Fruit fly (Drosophila melanogaster) whole organism, embryonic: ENCODE data around the gene CG7342.

Experiments
- Atf3 ChIP-seq: fragments of 200-800 bp; sonication (Bioruptor generic); optimal IDR thresholded peaks from 3 replicates; lab custom pipeline; 2016; ENCODE audit warnings: missing biosample characterization, missing genetic modification characterization
- CG11695 ChIP-seq: fragments of 200-800 bp; sonication (Bioruptor generic); IDR thresholded peaks from 3 replicates; pipeline ENCODE4 v1.3.6; 2022; ENCODE audit warnings: missing biosample characterization, missing genetic modification characterization
- CG11696 ChIP-seq: fragments of 200-800 bp; sonication (Bioruptor generic); IDR thresholded peaks from 2 replicates; pipeline ENCODE4 v1.3.6; 2022; ENCODE audit warnings: missing biosample characterization, missing genetic modification characterization
- CG1233 ChIP-seq: fragments of 200-800 bp; sonication (Bioruptor generic); optimal IDR thresholded peaks from 4 replicates; lab custom pipeline; 2018; ENCODE audit warnings: missing biosample characterization, mild to moderate bottlenecking, missing genetic modification characterization
- CG12391 ChIP-seq: fragments of 200-800 bp; sonication (Bioruptor generic); optimal IDR thresholded peaks from 3 replicates; lab custom pipeline; 2018; ENCODE audit warnings: missing biosample characterization, mild to moderate bottlenecking, missing genetic modification characterization, moderate library complexity
- CG12659 ChIP-seq: fragments of 200-800 bp; sonication (Bioruptor generic); optimal IDR thresholded peaks from 3 replicates; lab custom pipeline; 2017; ENCODE audit warnings: mild to moderate bottlenecking, missing biosample characterization, missing genetic modification reagents, missing genetic modification characterization
- CG13424 ChIP-seq: fragments of 200-800 bp; sonication (Bioruptor generic); optimal IDR thresholded peaks from 2 replicates; lab custom pipeline; 2019; ENCODE audit warnings: missing biosample characterization, mild to moderate bottlenecking, missing genetic modification characterization, moderate library complexity
- CG14050 ChIP-seq: fragments of 200-800 bp; sonication (Bioruptor generic); IDR thresholded peaks from 3 replicates; pipeline ENCODE4 v1.3.6; 2022; ENCODE audit warnings: missing biosample characterization, missing genetic modification characterization
- CG16863 ChIP-seq: fragments of 200-800 bp; sonication (Bioruptor generic); optimal IDR thresholded peaks from 3 replicates; lab custom pipeline; 2016; ENCODE audit warnings: missing biosample characterization, missing genetic modification characterization
- CG18599 ChIP-seq: fragments of 200-800 bp; sonication (Bioruptor generic); optimal IDR thresholded peaks from 3 replicates; lab custom pipeline; 2017; ENCODE audit warnings: missing biosample characterization, missing genetic modification characterization, mild to moderate bottlenecking, moderate library complexity, missing genetic modification reagents
- CG2116 ChIP-seq: fragments of 200-800 bp; sonication (Bioruptor generic); optimal IDR thresholded peaks from 3 replicates; lab custom pipeline; 2018; ENCODE audit warnings: missing biosample characterization, mild to moderate bottlenecking, missing genetic modification characterization
- CG2875 ChIP-seq: fragments of 200-800 bp; sonication (Bioruptor generic); optimal IDR thresholded peaks from 2 replicates; lab custom pipeline; 2017; ENCODE audit warnings: missing biosample characterization, mild to moderate bottlenecking, missing genetic modification characterization, missing genetic modification reagents
- CG3847 ChIP-seq: fragments of 200-800 bp; sonication (Bioruptor generic); IDR thresholded peaks from 2 replicates; pipeline ENCODE4 v1.3.6; 2022; ENCODE audit warnings: missing biosample characterization, missing genetic modification characterization
- CG4404 ChIP-seq: fragments of 200-800 bp; sonication (Bioruptor generic); IDR thresholded peaks from 2 replicates; pipeline ENCODE4 v1.3.6; 2022; ENCODE audit warnings: missing biosample characterization, missing genetic modification characterization
- CG4617 ChIP-seq: fragments of 200-800 bp; sonication (Bioruptor generic); optimal IDR thresholded peaks from 3 replicates; lab custom pipeline; 2016; ENCODE audit warnings: missing biosample characterization, missing genetic modification characterization, borderline replicate concordance
- CHES-1-like ChIP-seq: fragments of 200-800 bp; sonication (Bioruptor generic); optimal IDR thresholded peaks from 2 replicates; lab custom pipeline; 2016; ENCODE audit warnings: missing biosample characterization, missing genetic modification characterization
- CrebB ChIP-seq: fragments of 200-800 bp; sonication (Bioruptor generic); optimal IDR thresholded peaks from 3 replicates; lab custom pipeline; 2018; ENCODE audit warnings: missing biosample characterization, mild to moderate bottlenecking, missing genetic modification characterization
- Dbx ChIP-seq: fragments of 200-800 bp; sonication (Bioruptor generic); IDR thresholded peaks from 3 replicates; pipeline ENCODE4 v1.3.6; 2022; ENCODE audit warnings: missing biosample characterization, missing genetic modification characterization
- Dfd ChIP-seq, 2 experiments: fragments of >200 bp; optimal IDR thresholded peaks; 2 replicates each; lab custom pipeline; 2017; ENCODE audit warnings: missing biosample characterization in 2 of 2, missing genetic modification characterization in 2 of 2
- Dip3 ChIP-seq: fragments of 200-800 bp; sonication (Bioruptor generic); optimal IDR thresholded peaks from 3 replicates; lab custom pipeline; 2016; ENCODE audit warnings: missing biosample characterization, missing genetic modification characterization
- ERR ChIP-seq: fragments of 200-800 bp; sonication (Bioruptor generic); optimal IDR thresholded peaks from 2 replicates; lab custom pipeline; 2016; ENCODE audit warnings: missing biosample characterization, missing genetic modification characterization
- Elba2 ChIP-seq: fragments of 200-800 bp; sonication (Bioruptor generic); optimal IDR thresholded peaks from 3 replicates; lab custom pipeline; 2016; ENCODE audit warnings: missing biosample characterization, missing genetic modification characterization
- Gug ChIP-seq: fragments of 200-800 bp; sonication (Bioruptor generic); IDR thresholded peaks from 4 replicates; pipeline ENCODE4 v1.3.6; 2022; ENCODE audit warnings: missing biosample characterization, missing genetic modification characterization
- Hey ChIP-seq: fragments of 200-800 bp; sonication (Bioruptor generic); optimal IDR thresholded peaks from 3 replicates; lab custom pipeline; 2018; ENCODE audit warnings: missing biosample characterization, mild to moderate bottlenecking, missing genetic modification characterization
- Hmx ChIP-seq: fragments of 200-800 bp; sonication (Bioruptor generic); optimal IDR thresholded peaks from 2 replicates; lab custom pipeline; 2016; ENCODE audit warnings: missing biosample characterization, missing genetic modification characterization
- MTF-1 ChIP-seq: fragments of 200-800 bp; sonication (Bioruptor generic); optimal IDR thresholded peaks from 2 replicates; lab custom pipeline; 2018; ENCODE audit warnings: missing biosample characterization, mild to moderate bottlenecking, missing genetic modification characterization, borderline replicate concordance
- PHDP ChIP-seq: fragments of 200-800 bp; sonication (Bioruptor generic); optimal IDR thresholded peaks from 3 replicates; lab custom pipeline; 2018; ENCODE audit warnings: missing biosample characterization, mild to moderate bottlenecking, missing genetic modification characterization, moderate library complexity
- Pdp1 ChIP-seq, 2 experiments: fragments of 200-800 bp; sonication (Bioruptor generic); optimal IDR thresholded peaks; 3 replicates each; lab custom pipeline; 2016; ENCODE audit warnings: missing biosample characterization in 2 of 2, missing genetic modification characterization in 2 of 2, mild to moderate bottlenecking in 1 of 2, moderate library complexity in 1 of 2
- Usf ChIP-seq: fragments of 200-800 bp; sonication (Bioruptor generic); optimal IDR thresholded peaks from 2 replicates; lab custom pipeline; 2017; ENCODE audit warnings: missing genotype, missing biosample characterization, missing genetic modification characterization
- YL-1 ChIP-seq: fragments of 200-800 bp; sonication (Bioruptor generic); optimal IDR thresholded peaks from 3 replicates; lab custom pipeline; 2017; ENCODE audit warnings: missing biosample characterization, mild to moderate bottlenecking, missing genetic modification characterization
- caup ChIP-seq: fragments of 200-800 bp; sonication (Bioruptor generic); optimal IDR thresholded peaks from 3 replicates; lab custom pipeline; 2017; ENCODE audit warnings: missing biosample characterization, mild to moderate bottlenecking, missing genetic modification characterization, moderate library complexity; ENCODE audit not compliant: severe bottlenecking
- exex ChIP-seq: fragments of 200-800 bp; sonication (Bioruptor generic); optimal IDR thresholded peaks from 4 replicates; lab custom pipeline; 2018; ENCODE audit warnings: missing biosample characterization, mild to moderate bottlenecking, missing genetic modification characterization, moderate library complexity
- fd102C ChIP-seq: fragments of 200-800 bp; sonication (Bioruptor generic); optimal IDR thresholded peaks from 2 replicates; lab custom pipeline; 2018; ENCODE audit warnings: missing biosample characterization, mild to moderate bottlenecking, missing genetic modification characterization, moderate library complexity
- fd3F ChIP-seq: fragments of 200-800 bp; sonication (Bioruptor generic); optimal IDR thresholded peaks from 2 replicates; lab custom pipeline; 2018; ENCODE audit warnings: missing biosample characterization, mild to moderate bottlenecking, missing genetic modification characterization, moderate library complexity
- gcm ChIP-seq: fragments of 200-800 bp; sonication (Bioruptor generic); optimal IDR thresholded peaks from 2 replicates; lab custom pipeline; 2019; ENCODE audit warnings: missing biosample characterization, mild to moderate bottlenecking, missing genetic modification characterization, moderate library complexity
- ham ChIP-seq: fragments of 200-800 bp; sonication (Bioruptor generic); IDR thresholded peaks from 2 replicates; pipeline ENCODE4 v1.3.6; 2022; ENCODE audit warnings: missing biosample characterization, missing genetic modification characterization
- klu ChIP-seq: fragments of 200-800 bp; sonication (Bioruptor generic); IDR thresholded peaks from 2 replicates; pipeline ENCODE4 v1.3.6; 2022; ENCODE audit warnings: missing biosample characterization, missing genetic modification characterization
- lab ChIP-seq: fragments of 200-800 bp; sonication (Bioruptor generic); optimal IDR thresholded peaks from 3 replicates; lab custom pipeline; 2017; ENCODE audit warnings: missing biosample characterization, missing genetic modification characterization, mild to moderate bottlenecking, moderate library complexity, missing genetic modification reagents
- lilli ChIP-seq: fragments of 200-800 bp; sonication (Bioruptor generic); optimal IDR thresholded peaks from 3 replicates; lab custom pipeline; 2016; ENCODE audit warnings: missing biosample characterization, missing genetic modification characterization
- mirr ChIP-seq: fragments of 200-800 bp; sonication (Bioruptor generic); optimal IDR thresholded peaks from 3 replicates; lab custom pipeline; 2018; ENCODE audit warnings: missing biosample characterization, mild to moderate bottlenecking, missing genetic modification characterization
- onecut ChIP-seq: fragments of 200-800 bp; sonication (Bioruptor generic); IDR thresholded peaks from 2 replicates; pipeline ENCODE4 v1.3.6; 2022; ENCODE audit warnings: missing biosample characterization, missing genetic modification characterization
- prd ChIP-seq, 3 experiments: fragments of >200 bp in 2 of 3; fragments of 200-800 bp in 1 of 3; sonication (Bioruptor generic) in 1 of 3; optimal IDR thresholded peaks in 2 of 3; IDR thresholded peaks in 1 of 3; 2 replicates in 2 of 3; 3 replicates in 1 of 3; pipeline versions ENCODE4 v1.3.6 to Lab custom; 2017 to 2022; ENCODE audit warnings: missing biosample characterization in 1 of 3, missing genetic modification characterization in 1 of 3
- psq ChIP-seq: fragments of 200-800 bp; sonication (Bioruptor generic); optimal IDR thresholded peaks from 2 replicates; lab custom pipeline; 2017; ENCODE audit warnings: missing biosample characterization, missing genetic modification characterization
- sens-2 ChIP-seq: fragments of 200-800 bp; sonication (Bioruptor generic); IDR thresholded peaks from 2 replicates; pipeline ENCODE4 v1.3.6; 2022; ENCODE audit warnings: missing biosample characterization, missing genetic modification characterization
- shn ChIP-seq: fragments of 200-800 bp; sonication (Bioruptor generic); optimal IDR thresholded peaks from 3 replicates; lab custom pipeline; 2016; ENCODE audit warnings: missing biosample characterization, missing genetic modification characterization
- sim ChIP-seq: fragments of 200-800 bp; sonication (Bioruptor generic); IDR thresholded peaks from 2 replicates; pipeline ENCODE4 v1.3.6; 2022; ENCODE audit warnings: missing biosample characterization, missing genetic modification characterization
- sob ChIP-seq: fragments of 200-800 bp; sonication (Bioruptor generic); IDR thresholded peaks from 2 replicates; pipeline ENCODE4 v1.3.6; 2022; ENCODE audit warnings: missing biosample characterization, missing genetic modification characterization
- sug ChIP-seq: fragments of 200-800 bp; optimal IDR thresholded peaks from 2 replicates; lab custom pipeline; 2019; ENCODE audit warnings: missing biosample characterization, mild to moderate bottlenecking, missing genetic modification characterization, moderate library complexity
- unpg ChIP-seq: fragments of 200-800 bp; sonication (Bioruptor generic); optimal IDR thresholded peaks from 3 replicates; lab custom pipeline; 2018; ENCODE audit warnings: missing biosample characterization, mild to moderate bottlenecking, missing genetic modification characterization, moderate library complexity
- vnd ChIP-seq: fragments of 200-800 bp; sonication (Bioruptor generic); IDR thresholded peaks from 3 replicates; pipeline ENCODE4 v1.3.6; 2022; ENCODE audit warnings: missing biosample characterization, missing genetic modification characterization; ENCODE audit not compliant: partially characterized antibody
- wor ChIP-seq: fragments of 200-800 bp; sonication (Bioruptor generic); IDR thresholded peaks from 2 replicates; pipeline ENCODE4 v1.3.6; 2022; ENCODE audit warnings: missing biosample characterization, missing genetic modification characterization

Gene CG7342

DNA sequence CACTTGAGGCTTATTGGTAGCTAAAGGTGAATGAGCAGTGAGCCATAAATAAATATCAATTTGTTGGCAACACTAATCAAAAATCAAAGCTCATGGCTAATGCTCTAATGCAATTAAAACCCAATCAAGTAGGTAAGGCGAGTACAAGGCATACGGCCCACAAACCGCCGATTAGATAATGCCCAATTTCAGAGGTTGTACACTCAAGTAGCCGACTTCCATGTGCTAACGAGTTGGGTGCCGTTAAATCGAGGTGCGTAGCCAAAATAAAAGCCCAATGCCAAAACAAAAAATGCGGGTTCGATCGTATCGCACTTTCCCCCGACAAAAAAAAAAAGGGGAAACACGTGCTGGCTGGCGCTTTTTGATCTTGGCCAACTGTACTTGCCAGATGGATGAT, 18.8 kb downstream of the CG7342 start (continued):
- TF ChIP-seq CG1233, result no peak
- no peak for TF ChIP-seq prd (optimal IDR thresholded peaks at IDR 0.05; lab: Kevin White, UChicago)
- no peak for TF ChIP-seq prd (GFP tag; IDR thresholded peaks at IDR 0.05; lab: Robert Waterston, UW)
- TF ChIP-seq CHES-1-like, result no peak
- TF ChIP-seq Dbx (GFP tag; lab: Robert Waterston, UW), result no peak
- peak; percentile 10 for TF ChIP-seq unpg (GFP tag; lab: Kevin White, UChicago)
- TF ChIP-seq sug, result peak; percentile 84
- peak; percentile 70 for TF ChIP-seq CG18599 (GFP tag; lab: Kevin White, UChicago)
- TF ChIP-seq CG4617 (GFP tag; lab: Kevin White, UChicago), result no peak
- TF ChIP-seq fd102C (GFP tag; lab: Kevin White, UChicago), result no peak
- TF ChIP-seq sens-2 (GFP tag; lab: Robert Waterston, UW), result peak; percentile 74
- TF ChIP-seq Dip3 (GFP tag; lab: Kevin White, UChicago), result no peak
- no peak for TF ChIP-seq MTF-1 (GFP tag; lab: Kevin White, UChicago)
- TF ChIP-seq CG3847 (GFP tag; lab: Robert Waterston, UW), result no peak
- TF ChIP-seq gcm (GFP tag; lab: Kevin White, UChicago), result no peak
- TF ChIP-seq Elba2 (GFP tag; lab: Kevin White, UChicago), result no peak
- no peak for TF ChIP-seq Usf (GFP tag; lab: Kevin White, UChicago)
- TF ChIP-seq Dfd (GFP tag; optimal IDR thresholded peaks at IDR 0.05; lab: Kevin White, UChicago), result no peak
- no peak for TF ChIP-seq fd3F (GFP tag; lab: Kevin White, UChicago)
- no peak for TF ChIP-seq onecut (GFP tag; lab: Robert Waterston, UW)
- TF ChIP-seq vnd (GFP tag; lab: Robert Waterston, UW), result peak; percentile 38; the same call in 1 of the 3 replicates
- no peak for TF ChIP-seq CG12659
- TF ChIP-seq CrebB (tag; lab: Kevin White, UChicago), result no peak
- TF ChIP-seq ham, result no peak
- no peak for TF ChIP-seq CG11696 (GFP tag; lab: Robert Waterston, UW)
- TF ChIP-seq PHDP, result peak; percentile 35
- no peak for TF ChIP-seq Hmx
- TF ChIP-seq sim (GFP tag; lab: Robert Waterston, UW), result no peak
- TF ChIP-seq sob (GFP tag; lab: Robert Waterston, UW), result no peak
- peak; percentile 97 for TF ChIP-seq mirr (GFP tag; lab: Kevin White, UChicago)
- TF ChIP-seq CG2875 (GFP tag; lab: Kevin White, UChicago), result no peak
- peak; percentile 84 for TF ChIP-seq Hey (tag; lab: Kevin White, UChicago)
- no peak for TF ChIP-seq CG14050 (GFP tag; lab: Robert Waterston, UW)
- TF ChIP-seq shn (GFP tag; lab: Kevin White, UChicago), result no peak
- no peak for TF ChIP-seq CG11695 (GFP tag; lab: Robert Waterston, UW)
- TF ChIP-seq klu (GFP tag; lab: Robert Waterston, UW), result no peak
- no peak for TF ChIP-seq CG16863 (GFP tag; lab: Kevin White, UChicago)
- TF ChIP-seq lilli, result no peak
- TF ChIP-seq wor (GFP tag; lab: Robert Waterston, UW), result no peak
- no peak for TF ChIP-seq CG13424
- no peak for TF ChIP-seq Gug (GFP tag; lab: Robert Waterston, UW)
- no peak for TF ChIP-seq ERR (GFP tag; lab: Kevin White, UChicago)
- no peak for TF ChIP-seq CG2116 (GFP tag; lab: Kevin White, UChicago)
- no peak for TF ChIP-seq Atf3 (GFP tag; lab: Kevin White, UChicago)
- TF ChIP-seq CG4404 (GFP tag; lab: Robert Waterston, UW), result no peak
- TF ChIP-seq psq, result no peak
- peak; percentile 39 for TF ChIP-seq lab
- TF ChIP-seq Pdp1 (GFP tag; optimal IDR thresholded peaks at IDR 0.05; lab: Kevin White, UChicago), result peak in 1 of 2 experiments; percentile 38
- no peak for TF ChIP-seq YL-1 (GFP tag; lab: Kevin White, UChicago)
- peak; percentile 100 for TF ChIP-seq exex (tag; lab: Kevin White, UChicago)
- peak; percentile 4 for TF ChIP-seq caup (GFP tag; lab: Kevin White, UChicago)
- no peak for TF ChIP-seq CG12391 (tag; lab: Kevin White, UChicago)
